Worm (Caenorhabditis elegans): ENCODE data around the gene mcat-1.

The mcat-1 gene

DNA sequence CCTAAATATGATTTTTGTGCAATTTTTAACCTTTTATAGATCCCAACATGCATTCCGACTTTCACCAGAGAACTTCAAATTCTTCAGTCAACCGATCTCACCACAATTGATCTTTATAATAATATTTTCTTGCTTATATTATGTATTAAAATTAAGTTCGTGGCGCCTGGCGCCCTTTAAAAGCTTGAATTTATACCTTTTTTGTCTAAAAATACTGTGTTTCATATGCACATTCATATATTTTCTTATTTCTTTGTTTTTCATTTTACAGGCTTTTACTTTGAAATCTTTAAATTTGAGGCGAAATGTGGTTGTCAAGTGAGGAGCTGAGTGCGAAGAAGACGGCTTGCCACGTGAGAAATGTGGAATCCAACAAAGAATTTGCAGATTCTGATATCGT lies 46.6 kb downstream of the mcat-1 start, which contains the start of gene rpoa-49:
Gene rpoa-49, plus strand, starts transcription at position 301 of the 400 bp plus-strand sequence.
- no peak for TF ChIP-seq hlh-1 (tag; optimal IDR thresholded peaks at IDR 0.05)
- no peak for TF ChIP-seq nhr-12 (tag; optimal IDR thresholded peaks at IDR 0.05)
- TF ChIP-seq nhr-28 (tag; optimal IDR thresholded peaks at IDR 0.05): no peak
- no peak for TF ChIP-seq lin-13 (tag; optimal IDR thresholded peaks at IDR 0.05)
- no peak for TF ChIP-seq flh-1 (GFP tag; optimal IDR thresholded peaks at IDR 0.05)
- no peak for TF ChIP-seq nhr-76 (tag; optimal IDR thresholded peaks at IDR 0.05)
- no peak for TF ChIP-seq drap-1 (GFP tag; optimal IDR thresholded peaks at IDR 0.05)
- TF ChIP-seq ceh-43 (GFP tag; optimal IDR thresholded peaks at IDR 0.05): no peak
- no peak for TF ChIP-seq lin-32 (GFP tag; optimal IDR thresholded peaks at IDR 0.05)
- no peak for TF ChIP-seq cnd-1 (tag; optimal IDR thresholded peaks at IDR 0.05)
- TF ChIP-seq elt-1 (tag; optimal IDR thresholded peaks at IDR 0.05; ENCODE audit: borderline replicate concordance, insufficient read depth): no peak
- no peak for TF ChIP-seq mls-2 (tag; optimal IDR thresholded peaks at IDR 0.05)
- TF ChIP-seq ceh-83 (GFP tag; optimal IDR thresholded peaks at IDR 0.05): no peak
- TF ChIP-seq ces-1 (GFP tag; optimal IDR thresholded peaks at IDR 0.05): no peak
- TF ChIP-seq sptf-1 (tag; optimal IDR thresholded peaks at IDR 0.05): no peak

DNA sequence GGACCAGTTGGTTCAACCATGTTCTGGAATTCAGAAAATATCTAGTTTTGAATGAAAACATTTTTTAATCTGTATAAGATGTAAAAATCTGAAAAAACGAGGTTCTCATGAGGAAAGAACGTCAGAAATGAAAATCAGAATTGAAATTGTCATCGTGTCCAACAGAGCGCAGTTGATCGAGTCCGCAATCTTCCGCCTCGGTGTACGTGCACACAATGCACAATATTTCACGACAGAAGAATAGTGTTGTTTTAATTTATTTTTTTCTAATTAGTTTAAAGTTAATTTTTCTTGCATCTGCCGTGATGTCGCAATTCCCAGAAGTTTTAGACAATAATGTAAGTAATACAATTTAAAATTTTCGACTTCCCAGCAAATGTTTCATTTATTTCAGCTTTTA lies 47.7 kb downstream of the mcat-1 start, which contains the start of gene nfyc-1:
Gene nfyc-1, plus strand, starts transcription at position 268 of the 400 bp plus-strand sequence.
- TF ChIP-seq lsy-2 (tag; optimal IDR thresholded peaks at IDR 0.05): peak; percentile 57
- TF ChIP-seq mep-1 (tag; optimal IDR thresholded peaks at IDR 0.05): peak; percentile 66
- no peak for TF ChIP-seq unc-120 (tag; optimal IDR thresholded peaks at IDR 0.05; ENCODE audit: poor library complexity, severe bottlenecking)
- TF ChIP-seq flh-1 (GFP tag; optimal IDR thresholded peaks at IDR 0.05): no peak
- TF ChIP-seq nhr-237 (tag; optimal IDR thresholded peaks at IDR 0.05): peak; percentile 51
- no peak for TF ChIP-seq lin-32 (GFP tag; optimal IDR thresholded peaks at IDR 0.05)
- no peak for TF ChIP-seq ham-2 (GFP tag; optimal IDR thresholded peaks at IDR 0.05)
- TF ChIP-seq ces-1 (GFP tag; optimal IDR thresholded peaks at IDR 0.05): peak; percentile 90
- TF ChIP-seq pha-4 (tag; optimal IDR thresholded peaks at IDR 0.05): peak; percentile 74
- no peak for TF ChIP-seq ceh-43 (GFP tag; optimal IDR thresholded peaks at IDR 0.05)
- TF ChIP-seq lin-13 (tag; optimal IDR thresholded peaks at IDR 0.05): peak; percentile 50
- TF ChIP-seq elt-3 (tag; optimal IDR thresholded peaks at IDR 0.05): no peak
- no peak for TF ChIP-seq unc-39 (tag; optimal IDR thresholded peaks at IDR 0.05)
- no peak for TF ChIP-seq drap-1 (GFP tag; optimal IDR thresholded peaks at IDR 0.05)

DNA sequence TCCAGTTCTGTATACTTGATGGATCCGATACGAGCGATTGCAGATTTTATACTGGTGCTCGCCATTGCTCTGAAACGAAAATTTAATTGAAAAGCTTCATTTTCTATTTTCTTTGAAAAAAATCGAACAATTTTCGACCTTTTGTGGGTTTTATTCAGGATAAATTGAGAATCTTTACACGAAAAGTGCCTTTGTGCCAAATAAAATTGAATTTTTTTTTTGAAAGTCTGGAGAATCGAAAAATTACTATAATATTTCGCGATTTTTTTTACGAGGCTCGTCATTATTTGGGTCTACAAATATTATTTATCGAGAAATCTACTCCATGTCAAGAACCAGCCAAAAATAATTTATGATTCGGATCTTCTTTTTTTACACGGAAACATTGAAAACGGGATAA lies 49.4 kb downstream of the mcat-1 start, which contains the start of gene F23F1.10:
Gene F23F1.10, minus strand, starts transcription at position 69 of the 400 bp plus-strand sequence.
- TF ChIP-seq mep-1 (tag; optimal IDR thresholded peaks at IDR 0.05) (no peak), ceh-39 (tag; optimal IDR thresholded peaks at IDR 0.05) (no peak), nhr-28 (tag; optimal IDR thresholded peaks at IDR 0.05) (no peak), ceh-83 (GFP tag; optimal IDR thresholded peaks at IDR 0.05) (no peak), drap-1 (GFP tag; optimal IDR thresholded peaks at IDR 0.05) (no peak), nhr-2 (tag; optimal IDR thresholded peaks at IDR 0.05) (no peak), blmp-1 (tag; optimal IDR thresholded peaks at IDR 0.05) (no peak), lin-13 (tag; optimal IDR thresholded peaks at IDR 0.05) (no peak), elt-1 (tag; optimal IDR thresholded peaks at IDR 0.05; ENCODE audit: borderline replicate concordance, insufficient read depth) (no peak)

DNA sequence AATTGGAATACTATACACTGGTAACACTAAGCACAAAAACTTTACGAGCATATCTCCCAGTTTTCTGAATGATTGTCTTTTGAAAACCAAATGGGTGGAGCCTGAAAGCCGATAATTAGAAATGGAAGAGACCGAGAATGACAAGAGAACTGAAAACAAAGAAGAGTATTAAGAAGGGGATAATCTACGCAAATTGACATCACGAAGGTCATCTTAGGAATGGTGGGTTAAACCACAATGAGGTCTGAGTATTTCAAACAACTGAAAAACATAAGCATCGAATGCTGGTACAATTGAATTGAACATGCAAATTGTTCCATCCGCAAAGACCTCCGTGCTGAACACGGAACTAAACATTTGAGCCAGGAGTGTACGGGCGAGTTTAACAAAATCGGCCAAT lies 51.9 kb downstream of the mcat-1 start, which contains the start of gene spp-24:
Gene spp-24, minus strand, starts transcription at position 101 of the 400 bp plus-strand sequence.
- no peak for TF ChIP-seq unc-62 (GFP tag; optimal IDR thresholded peaks at IDR 0.05)
- no peak for TF ChIP-seq nhr-28 (tag; optimal IDR thresholded peaks at IDR 0.05)
- TF ChIP-seq lin-32 (GFP tag; optimal IDR thresholded peaks at IDR 0.05): no peak
- TF ChIP-seq ces-1 (GFP tag; optimal IDR thresholded peaks at IDR 0.05): no peak
- TF ChIP-seq elt-3 (tag; optimal IDR thresholded peaks at IDR 0.05): no peak
- no peak for TF ChIP-seq ham-2 (GFP tag; optimal IDR thresholded peaks at IDR 0.05)
- TF ChIP-seq lsy-2 (tag; optimal IDR thresholded peaks at IDR 0.05): no peak
- TF ChIP-seq ceh-83 (GFP tag; optimal IDR thresholded peaks at IDR 0.05): no peak
- TF ChIP-seq unc-39 (tag; optimal IDR thresholded peaks at IDR 0.05): no peak
- no peak for TF ChIP-seq mab-5 (tag; optimal IDR thresholded peaks at IDR 0.05)
- TF ChIP-seq cnd-1 (tag; optimal IDR thresholded peaks at IDR 0.05): no peak
- no peak for TF ChIP-seq M03D4.4 (tag; optimal IDR thresholded peaks at IDR 0.05)
- no peak for TF ChIP-seq mls-2 (tag; optimal IDR thresholded peaks at IDR 0.05)
- TF ChIP-seq flh-1 (GFP tag; optimal IDR thresholded peaks at IDR 0.05): no peak
- TF ChIP-seq drap-1 (GFP tag; optimal IDR thresholded peaks at IDR 0.05): no peak
- TF ChIP-seq nhr-12 (tag; optimal IDR thresholded peaks at IDR 0.05): no peak
- TF ChIP-seq ceh-39 (tag; optimal IDR thresholded peaks at IDR 0.05): no peak
- TF ChIP-seq nhr-2 (tag; optimal IDR thresholded peaks at IDR 0.05): no peak
- no peak for TF ChIP-seq sptf-1 (tag; optimal IDR thresholded peaks at IDR 0.05)
- TF ChIP-seq zip-8 (tag; optimal IDR thresholded peaks at IDR 0.05): no peak
